Fruit fly (Drosophila melanogaster): Measurements from ENCODE around the gene sina.
A peak's percentile ranks its signal among the peaks of the same experiment; 100 is the strongest.

sina gene

dm6 chr3L:16805806-16806719 lies 47.5 kb upstream of the sina start (continued):
- TF ChIP-seq CG6689 (GFP tag; IDR thresholded peaks at IDR 0.05) (no peak), Hr3 (GFP tag; optimal IDR thresholded peaks at IDR 0.05) (peak; percentile 26), fd102C (GFP tag; optimal IDR thresholded peaks at IDR 0.05) (no peak), Hr51 (GFP tag; optimal IDR thresholded peaks at IDR 0.05) (peak; percentile 26 to 64), CG6175 (GFP tag; IDR thresholded peaks at IDR 0.05) (0 out of 3 replicates have a peak, but pooled peaks have one; percentile 21), Nf-YC (tag; optimal IDR thresholded peaks at IDR 0.05) (no peak), kay (GFP tag; optimal IDR thresholded peaks at IDR 0.05) (no peak)

- no peak for TF ChIP-seq sna (GFP tag; IDR thresholded peaks at IDR 0.05; ENCODE audit: partially characterized antibody)
- TF ChIP-seq gro (GFP tag; optimal IDR thresholded peaks at IDR 0.05), result no peak
- peak; percentile 67; the same call in 2 of the 3 replicates for TF ChIP-seq CG11456 (GFP tag; IDR thresholded peaks at IDR 0.05)
- TF ChIP-seq CG4707 (GFP tag; optimal IDR thresholded peaks at IDR 0.05), result no peak
- TF ChIP-seq Spps (tag; optimal IDR thresholded peaks at IDR 0.05), result no peak
- TF ChIP-seq pho (GFP tag; optimal IDR thresholded peaks at IDR 0.05), result peak; percentile 20
- peak; percentile 11 for TF ChIP-seq CG12769 (tag; optimal IDR thresholded peaks at IDR 0.05)
- TF ChIP-seq CG11695 (GFP tag; IDR thresholded peaks at IDR 0.05), result peak; percentile 56; the same call in 2 of the 3 replicates
- TF ChIP-seq CG12659 (GFP tag; optimal IDR thresholded peaks at IDR 0.05), result peak; percentile 83
- TF ChIP-seq fd3F (GFP tag; optimal IDR thresholded peaks at IDR 0.05), result peak; percentile 59
- peak; percentile 74 for TF ChIP-seq CG14710 (tag; optimal IDR thresholded peaks at IDR 0.05)
- peak; percentile 61 for TF ChIP-seq az2 (GFP tag; optimal IDR thresholded peaks at IDR 0.05)
- no peak for TF ChIP-seq btn (GFP tag; optimal IDR thresholded peaks at IDR 0.05)
- TF ChIP-seq CG34376 (GFP tag; optimal IDR thresholded peaks at IDR 0.05), result no peak
- peak; percentile 54; the same call in 2 of the 3 replicates for TF ChIP-seq ci (GFP tag; IDR thresholded peaks at IDR 0.05)
- no peak for TF ChIP-seq Stat92E (GFP tag; optimal IDR thresholded peaks at IDR 0.05)
- peak; percentile 91 for TF ChIP-seq onecut (GFP tag; IDR thresholded peaks at IDR 0.05)
- no peak for TF ChIP-seq kni (GFP tag; optimal IDR thresholded peaks at IDR 0.05)
- TF ChIP-seq scrt (GFP tag; optimal IDR thresholded peaks at IDR 0.05), result no peak
- no peak for TF ChIP-seq stwl (tag; optimal IDR thresholded peaks at IDR 0.05)
- no peak for TF ChIP-seq CG1647 (GFP tag; optimal IDR thresholded peaks at IDR 0.05)
- TF ChIP-seq CG13624 (GFP tag; optimal IDR thresholded peaks at IDR 0.05), result no peak
- peak; percentile 67; the same call in 1 of the 2 replicates for TF ChIP-seq CG32532 (GFP tag; IDR thresholded peaks at IDR 0.05)
- peak; percentile 37; the same call in 1 of the 3 replicates for TF ChIP-seq croc (GFP tag; conservative IDR thresholded peaks at IDR 0.05)
- TF ChIP-seq CG11093 (GFP tag; IDR thresholded peaks at IDR 0.05), result no peak
- peak; percentile 5 for TF ChIP-seq lbe (GFP tag; optimal IDR thresholded peaks at IDR 0.05)
- TF ChIP-seq CG4328 (GFP tag; optimal IDR thresholded peaks at IDR 0.05), result no peak
- peak; percentile 65 for TF ChIP-seq Fer3 (tag; optimal IDR thresholded peaks at IDR 0.05)
- TF ChIP-seq h (optimal IDR thresholded peaks at IDR 0.05), result no peak
- TF ChIP-seq ewg (GFP tag; optimal IDR thresholded peaks at IDR 0.05), result peak; percentile 31
- TF ChIP-seq z (GFP tag; IDR thresholded peaks at IDR 0.05), result peak; percentile 25; the same call in 1 of the 3 replicates
- TF ChIP-seq zen (tag; optimal IDR thresholded peaks at IDR 0.05), result no peak
- TF ChIP-seq tap (tag; optimal IDR thresholded peaks at IDR 0.05), result peak; percentile 44
- no peak for TF ChIP-seq CG17612 (GFP tag; IDR thresholded peaks at IDR 0.05)
- peak; percentile 13 for TF ChIP-seq schlank (tag; optimal IDR thresholded peaks at IDR 0.05)
- TF ChIP-seq bowl (GFP tag; IDR thresholded peaks at IDR 0.05), result no peak
- peak; percentile 49 for TF ChIP-seq sug (tag; optimal IDR thresholded peaks at IDR 0.05)
- no peak for TF ChIP-seq rib (GFP tag; IDR thresholded peaks at IDR 0.05)
- no peak for TF ChIP-seq gt (GFP tag; IDR thresholded peaks at IDR 0.05)
- TF ChIP-seq bcd (GFP tag; optimal IDR thresholded peaks at IDR 0.05), result peak; percentile 69
Measured at dm6 chr3L:16806823-16807325, 46.7 kb upstream of the sina start.
